Fruit fly (Drosophila melanogaster) whole organism, embryonic: ENCODE measurements around the gene swa.

Experiments used
- ATbp ChIP-seq: fragments of 200-800 bp; sonication (Bioruptor generic); optimal IDR thresholded peaks from 2 replicates; lab custom pipeline; 2017; ENCODE audit warnings: missing biosample characterization, mild to moderate bottlenecking, missing genetic modification characterization, missing genetic modification reagents
- Aef1 ChIP-seq: fragments of 200-800 bp; sonication (Bioruptor generic); IDR thresholded peaks from 3 replicates; pipeline ENCODE4 v1.3.6; 2022; ENCODE audit warnings: missing biosample characterization, missing genetic modification characterization
- BtbVII ChIP-seq: fragments of 200-800 bp; sonication (Bioruptor generic); optimal IDR thresholded peaks from 3 replicates; lab custom pipeline; 2017; ENCODE audit warnings: missing biosample characterization, mild to moderate bottlenecking, missing genetic modification characterization
- Bteb2 ChIP-seq: fragments of 200-800 bp; sonication (Bioruptor generic); optimal IDR thresholded peaks from 2 replicates; lab custom pipeline; 2016; ENCODE audit warnings: missing biosample characterization, missing genetic modification characterization
- CG10431 ChIP-seq: fragments of 200-800 bp; sonication (Bioruptor generic); optimal IDR thresholded peaks from 3 replicates; lab custom pipeline; 2018; ENCODE audit warnings: missing biosample characterization, mild to moderate bottlenecking, missing genetic modification characterization
- CG10979 ChIP-seq: fragments of 200-800 bp; sonication (Bioruptor generic); optimal IDR thresholded peaks from 2 replicates; lab custom pipeline; 2018; ENCODE audit warnings: missing biosample characterization, mild to moderate bottlenecking, missing genetic modification characterization, moderate library complexity
- CG11398 ChIP-seq: fragments of 200-800 bp; sonication (Bioruptor generic); optimal IDR thresholded peaks from 2 replicates; lab custom pipeline; 2016; ENCODE audit warnings: missing biosample characterization, missing genetic modification characterization
- CG11695 ChIP-seq: fragments of 200-800 bp; sonication (Bioruptor generic); IDR thresholded peaks from 3 replicates; pipeline ENCODE4 v1.3.6; 2022; ENCODE audit warnings: missing biosample characterization, missing genetic modification characterization
- CG12104 ChIP-seq: fragments of 200-800 bp; sonication (Bioruptor generic); optimal IDR thresholded peaks from 3 replicates; lab custom pipeline; 2016; ENCODE audit warnings: missing biosample characterization, missing genetic modification characterization
- CG12744 ChIP-seq: fragments of 200-800 bp; sonication (Bioruptor generic); optimal IDR thresholded peaks from 2 replicates; lab custom pipeline; 2016; ENCODE audit warnings: missing biosample characterization, missing genetic modification characterization
- CG12942 ChIP-seq: fragments of 200-800 bp; sonication (Bioruptor generic); optimal IDR thresholded peaks from 3 replicates; lab custom pipeline; 2016; ENCODE audit warnings: missing biosample characterization, missing genetic modification characterization
- CG13894 ChIP-seq: fragments of 200-800 bp; sonication (Bioruptor generic); optimal IDR thresholded peaks from 3 replicates; lab custom pipeline; 2018; ENCODE audit warnings: missing biosample characterization, mild to moderate bottlenecking, missing genetic modification characterization, moderate library complexity
- CG17328 ChIP-seq: fragments of 200-800 bp; sonication (Bioruptor generic); IDR thresholded peaks from 2 replicates; pipeline ENCODE4 v1.3.6; 2022; ENCODE audit warnings: missing biosample characterization, missing genetic modification characterization
- CG32772 ChIP-seq: fragments of 200-800 bp; sonication (Bioruptor generic); IDR thresholded peaks from 2 replicates; pipeline ENCODE4 v1.3.6; 2022; ENCODE audit warnings: missing biosample characterization, missing genetic modification characterization
- CG33213 ChIP-seq: fragments of 200-800 bp; sonication (Bioruptor generic); optimal IDR thresholded peaks from 3 replicates; lab custom pipeline; 2016; ENCODE audit warnings: missing biosample characterization, missing genetic modification characterization
- CG34422 ChIP-seq: fragments of 200-800 bp; sonication (Bioruptor generic); IDR thresholded peaks from 3 replicates; pipeline ENCODE4 v1.3.6; 2022; ENCODE audit warnings: missing biosample characterization, missing genetic modification characterization
- CG6175 ChIP-seq: fragments of 200-800 bp; sonication (Bioruptor generic); IDR thresholded peaks from 3 replicates; pipeline ENCODE4 v1.3.6; 2022; ENCODE audit warnings: missing biosample characterization, missing genetic modification characterization
- CG6272 ChIP-seq: fragments of 200-800 bp; sonication (Bioruptor generic); IDR thresholded peaks from 2 replicates; pipeline ENCODE4 v1.3.6; 2022; ENCODE audit warnings: missing biosample characterization, missing genetic modification characterization
- CG7556 ChIP-seq: fragments of 200-800 bp; sonication (Bioruptor generic); optimal IDR thresholded peaks from 2 replicates; lab custom pipeline; 2017; ENCODE audit warnings: missing biosample characterization, mild to moderate bottlenecking, missing genetic modification characterization
- CG8388 ChIP-seq: fragments of 200-800 bp; sonication (Bioruptor generic); optimal IDR thresholded peaks from 2 replicates; lab custom pipeline; 2019; ENCODE audit warnings: missing biosample characterization, mild to moderate bottlenecking, missing genetic modification characterization, moderate library complexity
- CG8478 ChIP-seq: fragments of >200 bp; optimal IDR thresholded peaks from 2 replicates; lab custom pipeline; 2018
- CHES-1-like ChIP-seq: fragments of 200-800 bp; sonication (Bioruptor generic); optimal IDR thresholded peaks from 2 replicates; lab custom pipeline; 2016; ENCODE audit warnings: missing biosample characterization, missing genetic modification characterization
- CkIIα-i1 ChIP-seq: fragments of 200-800 bp; sonication (Bioruptor generic); IDR thresholded peaks from 2 replicates; pipeline ENCODE4 v1.3.6; 2022; ENCODE audit warnings: missing biosample characterization, missing genetic modification characterization
- Deaf1 ChIP-seq: fragments of 200-800 bp; optimal IDR thresholded peaks from 3 replicates; lab custom pipeline; 2019; ENCODE audit warnings: missing biosample characterization, mild to moderate bottlenecking, missing genetic modification characterization, moderate library complexity
- Dll ChIP-seq: fragments of 200-800 bp; sonication (Bioruptor generic); IDR thresholded peaks from 4 replicates; pipeline ENCODE4 v1.3.6; 2022; ENCODE audit warnings: missing biosample characterization, missing genetic modification characterization; ENCODE audit not compliant: partially characterized antibody
- Doc2 ChIP-seq: fragments of 200-800 bp; sonication (Bioruptor generic); IDR thresholded peaks from 2 replicates; pipeline ENCODE4 v1.3.6; 2022; ENCODE audit warnings: missing biosample characterization, missing genetic modification characterization
- Fer2 ChIP-seq: fragments of 200-800 bp; sonication (Bioruptor generic); optimal IDR thresholded peaks from 2 replicates; lab custom pipeline; 2018; ENCODE audit warnings: missing biosample characterization, mild to moderate bottlenecking, missing genetic modification characterization, moderate library complexity
- HmgD ChIP-seq: fragments of 200-800 bp; sonication (Bioruptor generic); optimal IDR thresholded peaks from 3 replicates; lab custom pipeline; 2016; ENCODE audit warnings: missing biosample characterization, missing genetic modification characterization
- Hr51 ChIP-seq, 2 experiments: fragments of 200-800 bp; sonication (Bioruptor generic); optimal IDR thresholded peaks; 2 replicates in 1 of 2; 3 replicates in 1 of 2; lab custom pipeline; 2016 to 2018; ENCODE audit warnings: missing biosample characterization in 2 of 2, missing genetic modification characterization in 2 of 2, mild to moderate bottlenecking in 1 of 2, moderate library complexity in 1 of 2
- Meics ChIP-seq: fragments of 200-800 bp; sonication (Bioruptor generic); optimal IDR thresholded peaks from 2 replicates; lab custom pipeline; 2017; ENCODE audit warnings: missing biosample characterization, mild to moderate bottlenecking, missing genetic modification characterization
- Nf-YC ChIP-seq: fragments of 200-800 bp; optimal IDR thresholded peaks from 3 replicates; lab custom pipeline; 2019; ENCODE audit warnings: missing biosample characterization, mild to moderate bottlenecking, missing genetic modification characterization, moderate library complexity
- Ravus ChIP-seq: fragments of 200-800 bp; sonication (Bioruptor generic); IDR thresholded peaks from 2 replicates; pipeline ENCODE4 v1.3.6; 2022; ENCODE audit warnings: missing biosample characterization, missing genetic modification characterization
- Scr ChIP-seq: fragments of 200-800 bp; sonication (Bioruptor generic); IDR thresholded peaks from 2 replicates; pipeline ENCODE4 v1.3.6; 2022; ENCODE audit warnings: missing biosample characterization, missing genetic modification characterization; ENCODE audit not compliant: partially characterized antibody
- Sox100B ChIP-seq: fragments of 200-800 bp; sonication (Bioruptor generic); optimal IDR thresholded peaks from 3 replicates; lab custom pipeline; 2018; ENCODE audit warnings: missing biosample characterization, mild to moderate bottlenecking, missing genetic modification characterization
- cad ChIP-seq: fragments of >200 bp; optimal IDR thresholded peaks from 2 replicates; lab custom pipeline; 2017; ENCODE audit warnings: missing biosample characterization, missing genetic modification characterization
- crp ChIP-seq, 2 experiments: fragments of 200-800 bp; sonication (Bioruptor generic); optimal IDR thresholded peaks; 2 replicates in 1 of 2; 3 replicates in 1 of 2; lab custom pipeline; 2017; ENCODE audit warnings: missing biosample characterization in 2 of 2, missing genetic modification characterization in 2 of 2, mild to moderate bottlenecking in 1 of 2, moderate library complexity in 1 of 2
- dati ChIP-seq: fragments of 200-800 bp; sonication (Bioruptor generic); IDR thresholded peaks from 2 replicates; pipeline ENCODE4 v1.3.6; 2022; ENCODE audit warnings: missing biosample characterization, missing genetic modification characterization
- gcm ChIP-seq: fragments of 200-800 bp; sonication (Bioruptor generic); optimal IDR thresholded peaks from 2 replicates; lab custom pipeline; 2019; ENCODE audit warnings: missing biosample characterization, mild to moderate bottlenecking, missing genetic modification characterization, moderate library complexity
- kay ChIP-seq: fragments of 200-800 bp; sonication (Bioruptor generic); optimal IDR thresholded peaks from 2 replicates; lab custom pipeline; 2016; ENCODE audit warnings: missing biosample characterization, missing genetic modification characterization
- peb ChIP-seq: fragments of 200-800 bp; sonication (Bioruptor generic); IDR thresholded peaks from 2 replicates; pipeline ENCODE4 v1.3.6; 2022; ENCODE audit warnings: missing biosample characterization, missing genetic modification characterization
- pfk ChIP-seq: fragments of 200-800 bp; sonication (Bioruptor generic); optimal IDR thresholded peaks from 2 replicates; lab custom pipeline; 2018; ENCODE audit warnings: missing biosample characterization, mild to moderate bottlenecking, missing genetic modification characterization, moderate library complexity
- pho ChIP-seq: fragments of 200-800 bp; sonication (Bioruptor generic); optimal IDR thresholded peaks from 2 replicates; lab custom pipeline; 2016; ENCODE audit warnings: missing biosample characterization, missing genetic modification characterization
- pnt ChIP-seq: fragments of 200-800 bp; sonication (Bioruptor generic); optimal IDR thresholded peaks from 3 replicates; lab custom pipeline; 2016; ENCODE audit warnings: missing biosample characterization, missing genetic modification characterization
- schlank ChIP-seq: fragments of 200-800 bp; sonication (Bioruptor generic); optimal IDR thresholded peaks from 2 replicates; lab custom pipeline; 2018; ENCODE audit warnings: missing biosample characterization, mild to moderate bottlenecking, missing genetic modification characterization
- scrt ChIP-seq: fragments of 200-800 bp; sonication (Bioruptor generic); optimal IDR thresholded peaks from 2 replicates; lab custom pipeline; 2018; ENCODE audit warnings: missing biosample characterization, mild to moderate bottlenecking, missing genetic modification characterization, moderate library complexity
- sens ChIP-seq: fragments of 200-800 bp; sonication (Bioruptor generic); peaks from one replicate; lab custom pipeline; 2016; ENCODE audit warnings: missing biosample characterization, missing genetic modification characterization
- sug ChIP-seq: fragments of 200-800 bp; optimal IDR thresholded peaks from 2 replicates; lab custom pipeline; 2019; ENCODE audit warnings: missing biosample characterization, mild to moderate bottlenecking, missing genetic modification characterization, moderate library complexity
- tll ChIP-seq, 2 experiments: fragments of 200-800 bp in 1 of 2; fragments of >200 bp in 1 of 2; sonication (Bioruptor generic) in 1 of 2; optimal IDR thresholded peaks; 2 replicates each; lab custom pipeline; 2017 to 2019; ENCODE audit warnings: missing biosample characterization in 2 of 2, missing genetic modification characterization in 2 of 2, mild to moderate bottlenecking in 1 of 2, moderate library complexity in 1 of 2
- twi ChIP-seq: fragments of 200-800 bp; optimal IDR thresholded peaks from 2 replicates; lab custom pipeline; 2019; ENCODE audit warnings: missing biosample characterization, mild to moderate bottlenecking, missing genetic modification characterization, moderate library complexity
- yki ChIP-seq: fragments of >200 bp; optimal IDR thresholded peaks from 3 replicates; lab custom pipeline; 2018
- zen ChIP-seq: fragments of 200-800 bp; sonication (Bioruptor generic); optimal IDR thresholded peaks from 3 replicates; lab custom pipeline; 2018; ENCODE audit warnings: missing biosample characterization, mild to moderate bottlenecking, missing genetic modification characterization, moderate library complexity
- zf30C ChIP-seq: fragments of 200-800 bp; sonication (Bioruptor generic); optimal IDR thresholded peaks from 3 replicates; lab custom pipeline; 2018; ENCODE audit warnings: missing biosample characterization, mild to moderate bottlenecking, missing genetic modification characterization

swa gene

DNA sequence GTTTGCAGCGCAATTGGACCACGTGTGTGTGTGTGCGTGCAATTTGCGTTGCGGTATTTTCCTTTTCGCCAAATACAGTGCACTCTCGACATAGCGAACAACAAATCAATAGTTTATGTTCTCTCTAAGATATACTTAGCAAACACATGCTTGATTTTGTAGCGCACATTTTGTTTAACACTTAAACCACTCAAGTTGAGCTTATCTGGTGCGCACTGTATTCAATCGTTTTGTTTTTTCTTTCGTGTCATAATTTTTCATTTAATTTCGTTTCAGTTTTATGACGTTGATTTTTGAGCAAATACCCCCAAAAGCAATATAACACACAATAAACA is 816 bp upstream of the swa start (continued):
- TF ChIP-seq Aef1 (peak; percentile 92), Doc2 (peak; percentile 55; the same call in 1 of the 2 replicates), CG12942 (GFP tag; lab: Kevin White, UChicago) (peak; percentile 55), gcm (peak; percentile 53), sens (GFP tag; lab: Kevin White, UChicago) (peak; percentile 94), pnt (GFP tag; lab: Kevin White, UChicago) (peak; percentile 79), CG11398 (peak; percentile 69), tll (GFP tag; optimal IDR thresholded peaks at IDR 0.05; lab: Kevin White, UChicago) (no peak), CHES-1-like (GFP tag; lab: Kevin White, UChicago) (peak; percentile 85), CG10431 (GFP tag; lab: Kevin White, UChicago) (no peak), CG13894 (tag; lab: Kevin White, UChicago) (peak; percentile 87), dati (GFP tag; lab: Robert Waterston, UW) (peak; percentile 74), Meics (GFP tag; lab: Kevin White, UChicago) (peak; percentile 89), scrt (GFP tag; lab: Kevin White, UChicago) (peak; percentile 70), sug (tag; lab: Kevin White, UChicago) (peak; percentile 88), zf30C (GFP tag; lab: Kevin White, UChicago) (no peak), twi (peak; percentile 41), Dll (GFP tag; lab: Robert Waterston, UW) (no peak), kay (peak; percentile 81), CG11695 (peak; percentile 88), Deaf1 (peak; percentile 53), CG34422 (peak; percentile 93), pho (GFP tag; lab: Kevin White, UChicago) (peak; percentile 87), CG8478 (lab: Kevin White, UChicago) (no peak), CG32772 (GFP tag; lab: Robert Waterston, UW) (peak; percentile 85), CG12744 (GFP tag; lab: Kevin White, UChicago) (peak; percentile 74), peb (GFP tag; lab: Robert Waterston, UW) (peak; percentile 41; the same call in 1 of the 2 replicates), ATbp (GFP tag; lab: Kevin White, UChicago) (peak; percentile 71), CG12104 (GFP tag; lab: Kevin White, UChicago) (peak; percentile 64), Fer2 (tag; lab: Kevin White, UChicago) (peak; percentile 86), HmgD (peak; percentile 27), schlank (tag; lab: Kevin White, UChicago) (peak; percentile 89), Sox100B (GFP tag; lab: Kevin White, UChicago) (peak; percentile 76), pfk (GFP tag; lab: Kevin White, UChicago) (no peak), BtbVII (GFP tag; lab: Kevin White, UChicago) (peak; percentile 77), Ravus (GFP tag; lab: Robert Waterston, UW) (peak; percentile 77), Hr51 (GFP tag; optimal IDR thresholded peaks at IDR 0.05; lab: Kevin White, UChicago) (peak; percentile 76 to 86), CG8388 (GFP tag; lab: Kevin White, UChicago) (peak; percentile 63), CG33213 (GFP tag; lab: Kevin White, UChicago) (peak; percentile 77), Scr (GFP tag; lab: Robert Waterston, UW) (no peak), CG6175 (GFP tag; lab: Robert Waterston, UW) (peak; percentile 83), CG6272 (GFP tag; lab: Robert Waterston, UW) (peak; percentile 73), Nf-YC (peak; percentile 72), zen (tag; lab: Kevin White, UChicago) (peak; percentile 71), CG7556 (GFP tag; lab: Kevin White, UChicago) (peak; percentile 79), CG10979 (tag; lab: Kevin White, UChicago) (peak; percentile 56), CG17328 (GFP tag; lab: Robert Waterston, UW) (peak; percentile 85), cad (GFP tag; lab: Kevin White, UChicago) (no peak), Bteb2 (GFP tag; lab: Kevin White, UChicago) (peak; percentile 84), crp (GFP tag; optimal IDR thresholded peaks at IDR 0.05; lab: Kevin White, UChicago) (no peak), CkIIα-i1 (GFP tag; lab: Robert Waterston, UW) (0 out of 2 replicates have a peak, but pooled peaks have one; percentile 42), yki (lab: Kevin White, UChicago) (no peak)
